Fruit fly (Drosophila melanogaster) whole organism, adult: Measurements from ENCODE around the gene CG9682.

Experiments used
- CG5204 ChIP-seq: fragments of 200-800 bp; sonication (Bioruptor generic); optimal IDR thresholded peaks from 2 replicates; lab custom pipeline; 2016; ENCODE audit warnings: missing biosample characterization, missing genetic modification characterization
- Hr96 ChIP-seq: fragments of 200-800 bp; sonication (Bioruptor generic); optimal IDR thresholded peaks from 2 replicates; lab custom pipeline; 2016; ENCODE audit warnings: missing biosample characterization, missing genetic modification characterization
- Mnt ChIP-seq: fragments of 200-800 bp; sonication (Bioruptor generic); optimal IDR thresholded peaks from 2 replicates; lab custom pipeline; 2016; ENCODE audit warnings: missing biosample characterization, mild to moderate bottlenecking, missing genetic modification characterization
- cic ChIP-seq: fragments of 200-800 bp; sonication (Bioruptor generic); optimal IDR thresholded peaks from 2 replicates; lab custom pipeline; 2017; ENCODE audit warnings: missing biosample characterization, mild to moderate bottlenecking, missing genetic modification characterization, moderate library complexity
- cnc ChIP-seq, 2 experiments: fragments of >200 bp; optimal IDR thresholded peaks; 2 replicates each; lab custom pipeline; 2017
- pad ChIP-seq: fragments of 200-800 bp; sonication (Bioruptor generic); optimal IDR thresholded peaks from 3 replicates; lab custom pipeline; 2017; ENCODE audit warnings: missing biosample characterization, missing genetic modification characterization, mild to moderate bottlenecking, moderate library complexity, missing genetic modification reagents
- tj ChIP-seq: fragments of 200-800 bp; sonication (Bioruptor generic); optimal IDR thresholded peaks from 3 replicates; lab custom pipeline; 2017; ENCODE audit warnings: missing biosample characterization, mild to moderate bottlenecking, missing genetic modification characterization, moderate library complexity

- TF ChIP-seq cnc (optimal IDR thresholded peaks at IDR 0.05; lab: Kevin White, UChicago) = no peak
- TF ChIP-seq tj (GFP tag; lab: Kevin White, UChicago) = no peak
- TF ChIP-seq cic (GFP tag; lab: Kevin White, UChicago) = no peak
- no peak for TF ChIP-seq pad
- no peak for TF ChIP-seq Mnt (GFP tag; lab: Kevin White, UChicago)
- TF ChIP-seq Hr96 (GFP tag; lab: Kevin White, UChicago) = no peak
- TF ChIP-seq CG5204 (GFP tag; lab: Kevin White, UChicago) = no peak
Observed at dm6 chr3R:30257588-30257987, 6.9 kb downstream of the CG9682 start.
